Worm (Caenorhabditis elegans): ENCODE measurements around the gene lat-2.

- TF ChIP-seq him-1 (tag; optimal IDR thresholded peaks at IDR 0.05) (no peak), dao-5 (tag; optimal IDR thresholded peaks at IDR 0.05) (no peak), W03F9.2 (tag; optimal IDR thresholded peaks at IDR 0.05) (no peak)
Measured at ce11 chrII:4328716-4329115, 30.1 kb upstream of the lat-2 start, which contains the start of gene H20J04.4.

All from whole organism, L4/young adult.